Fruit fly (Drosophila melanogaster) whole organism, embryonic: ENCODE data around the gene CG14340.
A peak's percentile ranks its signal among the peaks of the same experiment; 100 is the strongest.

Source experiments
- Antp ChIP-seq: fragments of 200-800 bp; sonication (Bioruptor generic); optimal IDR thresholded peaks from 3 replicates; lab custom pipeline; 2016; ENCODE audit warnings: missing biosample characterization, missing genetic modification characterization
- Bgb ChIP-seq: fragments of 200-800 bp; sonication (Bioruptor generic); IDR thresholded peaks from 2 replicates; pipeline ENCODE4 v1.3.6; 2022; ENCODE audit warnings: missing biosample characterization, missing genetic modification characterization; ENCODE audit not compliant: partially characterized antibody
- BtbVII ChIP-seq: fragments of 200-800 bp; sonication (Bioruptor generic); optimal IDR thresholded peaks from 3 replicates; lab custom pipeline; 2017; ENCODE audit warnings: missing biosample characterization, mild to moderate bottlenecking, missing genetic modification characterization
- C15 ChIP-seq: fragments of 200-800 bp; sonication (Bioruptor generic); IDR thresholded peaks from 3 replicates; pipeline ENCODE4 v1.3.6; 2022; ENCODE audit warnings: missing biosample characterization, missing genetic modification characterization
- CG10366 ChIP-seq: fragments of 200-800 bp; sonication (Bioruptor generic); IDR thresholded peaks from 2 replicates; pipeline ENCODE4 v1.3.6; 2022; ENCODE audit warnings: missing biosample characterization, missing genetic modification characterization
- CG10431 ChIP-seq: fragments of 200-800 bp; sonication (Bioruptor generic); optimal IDR thresholded peaks from 3 replicates; lab custom pipeline; 2018; ENCODE audit warnings: missing biosample characterization, mild to moderate bottlenecking, missing genetic modification characterization
- CG10543 ChIP-seq: fragments of 200-800 bp; sonication (Bioruptor generic); optimal IDR thresholded peaks from 3 replicates; lab custom pipeline; 2017; ENCODE audit warnings: missing biosample characterization, mild to moderate bottlenecking, missing genetic modification characterization, moderate library complexity
- CG10654 ChIP-seq: fragments of 200-800 bp; sonication (Bioruptor generic); optimal IDR thresholded peaks from 2 replicates; lab custom pipeline; 2016; ENCODE audit warnings: missing biosample characterization, missing genetic modification characterization
- CG10959 ChIP-seq: fragments of 200-800 bp; sonication (Bioruptor generic); IDR thresholded peaks from 2 replicates; pipeline ENCODE4 v1.3.6; 2022; ENCODE audit warnings: missing biosample characterization, missing genetic modification characterization
- CG10979 ChIP-seq: fragments of 200-800 bp; sonication (Bioruptor generic); optimal IDR thresholded peaks from 2 replicates; lab custom pipeline; 2018; ENCODE audit warnings: missing biosample characterization, mild to moderate bottlenecking, missing genetic modification characterization, moderate library complexity
- CG11695 ChIP-seq: fragments of 200-800 bp; sonication (Bioruptor generic); IDR thresholded peaks from 3 replicates; pipeline ENCODE4 v1.3.6; 2022; ENCODE audit warnings: missing biosample characterization, missing genetic modification characterization
- CG13624 ChIP-seq: fragments of 200-800 bp; sonication (Bioruptor generic); optimal IDR thresholded peaks from 2 replicates; lab custom pipeline; 2016; ENCODE audit warnings: missing biosample characterization, missing genetic modification characterization
- CG14965 ChIP-seq: fragments of 200-800 bp; sonication (Bioruptor generic); optimal IDR thresholded peaks from 2 replicates; lab custom pipeline; 2016; ENCODE audit warnings: missing biosample characterization, missing genetic modification characterization, borderline replicate concordance
- CG16863 ChIP-seq: fragments of 200-800 bp; sonication (Bioruptor generic); optimal IDR thresholded peaks from 3 replicates; lab custom pipeline; 2016; ENCODE audit warnings: missing biosample characterization, missing genetic modification characterization
- CG17385 ChIP-seq: fragments of 200-800 bp; sonication (Bioruptor generic); optimal IDR thresholded peaks from 3 replicates; lab custom pipeline; 2018; ENCODE audit warnings: missing biosample characterization, mild to moderate bottlenecking, missing genetic modification characterization
- CG2120 ChIP-seq: fragments of 200-800 bp; sonication (Bioruptor generic); optimal IDR thresholded peaks from 3 replicates; lab custom pipeline; 2016; ENCODE audit warnings: missing biosample characterization, missing genetic modification characterization
- CG2678 ChIP-seq: fragments of 200-800 bp; sonication (Bioruptor generic); optimal IDR thresholded peaks from 3 replicates; lab custom pipeline; 2019; ENCODE audit warnings: missing biosample characterization, mild to moderate bottlenecking, missing genetic modification characterization, moderate library complexity
- CG30431 ChIP-seq: fragments of 200-800 bp; sonication (Bioruptor generic); optimal IDR thresholded peaks from 2 replicates; lab custom pipeline; 2017; ENCODE audit warnings: missing biosample characterization, missing genetic modification characterization
- CG32532 ChIP-seq: fragments of 200-800 bp; sonication (Bioruptor generic); IDR thresholded peaks from 2 replicates; pipeline ENCODE4 v1.3.6; 2022; ENCODE audit warnings: missing biosample characterization, missing genetic modification characterization
- CG4282 ChIP-seq: fragments of 200-800 bp; sonication (Bioruptor generic); optimal IDR thresholded peaks from 2 replicates; lab custom pipeline; 2016; ENCODE audit warnings: missing biosample characterization, missing genetic modification characterization
- CG4404 ChIP-seq: fragments of 200-800 bp; sonication (Bioruptor generic); IDR thresholded peaks from 2 replicates; pipeline ENCODE4 v1.3.6; 2022; ENCODE audit warnings: missing biosample characterization, missing genetic modification characterization
- CG7839 ChIP-seq: fragments of 200-800 bp; sonication (Bioruptor generic); optimal IDR thresholded peaks from 3 replicates; lab custom pipeline; 2018; ENCODE audit warnings: missing biosample characterization, mild to moderate bottlenecking, missing genetic modification characterization, moderate library complexity
- CG8290 ChIP-seq, 3 experiments: fragments of 200-800 bp; sonication (Bioruptor generic); optimal IDR thresholded peaks; 2 replicates each; lab custom pipeline; 2016 to 2019; ENCODE audit warnings: missing biosample characterization in 3 of 3, missing genetic modification characterization in 3 of 3, mild to moderate bottlenecking in 2 of 3, moderate library complexity in 1 of 3
- CG9797 ChIP-seq: fragments of 200-800 bp; sonication (Bioruptor generic); optimal IDR thresholded peaks from 3 replicates; lab custom pipeline; 2018; ENCODE audit warnings: missing biosample characterization, mild to moderate bottlenecking, missing genetic modification characterization
- CrebB ChIP-seq: fragments of 200-800 bp; sonication (Bioruptor generic); optimal IDR thresholded peaks from 3 replicates; lab custom pipeline; 2018; ENCODE audit warnings: missing biosample characterization, mild to moderate bottlenecking, missing genetic modification characterization
- Dref ChIP-seq: fragments of 200-800 bp; sonication (Bioruptor generic); IDR thresholded peaks from 2 replicates; pipeline ENCODE4 v1.3.6; 2022; ENCODE audit warnings: missing biosample characterization, missing genetic modification characterization
- GATAe ChIP-seq: fragments of 200-800 bp; sonication (Bioruptor generic); conservative IDR thresholded peaks from 2 replicates; pipeline ENCODE4 v1.3.6; 2022; ENCODE audit warnings: missing biosample characterization, missing genetic modification characterization
- HHEX ChIP-seq: fragments of 200-800 bp; sonication (Bioruptor generic); optimal IDR thresholded peaks from 3 replicates; lab custom pipeline; 2017; ENCODE audit warnings: missing biosample characterization, mild to moderate bottlenecking, missing genetic modification characterization, missing genetic modification reagents
- Hmx ChIP-seq: fragments of 200-800 bp; sonication (Bioruptor generic); optimal IDR thresholded peaks from 2 replicates; lab custom pipeline; 2016; ENCODE audit warnings: missing biosample characterization, missing genetic modification characterization
- NC2β ChIP-seq: fragments of 200-800 bp; sonication (Bioruptor generic); optimal IDR thresholded peaks from 2 replicates; lab custom pipeline; 2016; ENCODE audit warnings: missing biosample characterization, missing genetic modification characterization
- Pdp1 ChIP-seq, 2 experiments: fragments of 200-800 bp; sonication (Bioruptor generic); optimal IDR thresholded peaks; 3 replicates each; lab custom pipeline; 2016; ENCODE audit warnings: missing biosample characterization in 2 of 2, missing genetic modification characterization in 2 of 2, mild to moderate bottlenecking in 1 of 2, moderate library complexity in 1 of 2
- Poxn ChIP-seq: fragments of 200-800 bp; sonication (Bioruptor generic); IDR thresholded peaks from 2 replicates; pipeline ENCODE4 v1.3.6; 2022; ENCODE audit warnings: missing biosample characterization, missing genetic modification characterization
- az2 ChIP-seq: fragments of 200-800 bp; sonication (Bioruptor generic); optimal IDR thresholded peaks from 3 replicates; lab custom pipeline; 2016; ENCODE audit warnings: missing biosample characterization, missing genetic modification characterization
- bab2 ChIP-seq: fragments of 200-800 bp; sonication (Bioruptor generic); optimal IDR thresholded peaks from 2 replicates; lab custom pipeline; 2016; ENCODE audit warnings: missing biosample characterization, missing genetic modification characterization
- bcd ChIP-seq: fragments of 200-800 bp; sonication (Bioruptor generic); optimal IDR thresholded peaks from 2 replicates; lab custom pipeline; 2017; ENCODE audit warnings: missing biosample characterization, mild to moderate bottlenecking, missing genetic modification characterization
- caup ChIP-seq: fragments of 200-800 bp; sonication (Bioruptor generic); optimal IDR thresholded peaks from 3 replicates; lab custom pipeline; 2017; ENCODE audit warnings: missing biosample characterization, mild to moderate bottlenecking, missing genetic modification characterization, moderate library complexity; ENCODE audit not compliant: severe bottlenecking
- corto ChIP-seq: fragments of 200-800 bp; sonication (Bioruptor generic); optimal IDR thresholded peaks from 2 replicates; lab custom pipeline; 2016; ENCODE audit warnings: missing biosample characterization, mild to moderate bottlenecking, missing genetic modification characterization, moderate library complexity
- dysf ChIP-seq: fragments of 200-800 bp; sonication (Bioruptor generic); IDR thresholded peaks from 3 replicates; pipeline ENCODE4 v1.3.6; 2022; ENCODE audit warnings: missing biosample characterization, missing genetic modification characterization
- exex ChIP-seq: fragments of 200-800 bp; sonication (Bioruptor generic); optimal IDR thresholded peaks from 4 replicates; lab custom pipeline; 2018; ENCODE audit warnings: missing biosample characterization, mild to moderate bottlenecking, missing genetic modification characterization, moderate library complexity
- fd96Cb ChIP-seq: fragments of 200-800 bp; sonication (Bioruptor generic); optimal IDR thresholded peaks from 2 replicates; lab custom pipeline; 2018; ENCODE audit warnings: missing biosample characterization, mild to moderate bottlenecking, missing genetic modification characterization, moderate library complexity
- grn ChIP-seq: fragments of 200-800 bp; sonication (Bioruptor generic); optimal IDR thresholded peaks from 3 replicates; lab custom pipeline; 2017; ENCODE audit warnings: missing biosample characterization, missing genetic modification characterization
- nerfin-1 ChIP-seq: fragments of 200-800 bp; sonication (Bioruptor generic); optimal IDR thresholded peaks from 3 replicates; lab custom pipeline; 2019; ENCODE audit warnings: missing biosample characterization, mild to moderate bottlenecking, missing genetic modification characterization, moderate library complexity
- nmo ChIP-seq: fragments of 200-800 bp; sonication (Bioruptor generic); optimal IDR thresholded peaks from 2 replicates; lab custom pipeline; 2018; ENCODE audit warnings: missing biosample characterization, mild to moderate bottlenecking, missing genetic modification characterization, moderate library complexity
- ranshi ChIP-seq: fragments of 200-800 bp; sonication (Bioruptor generic); IDR thresholded peaks from 2 replicates; pipeline ENCODE4 v1.3.6; 2022; ENCODE audit warnings: missing biosample characterization, missing genetic modification characterization
- ro ChIP-seq: fragments of 200-800 bp; sonication (Bioruptor generic); IDR thresholded peaks from 2 replicates; pipeline ENCODE4 v1.3.6; 2022; ENCODE audit warnings: missing biosample characterization, missing genetic modification characterization
- salm ChIP-seq: fragments of 200-800 bp; sonication (Bioruptor generic); optimal IDR thresholded peaks from 2 replicates; lab custom pipeline; 2018; ENCODE audit warnings: missing biosample characterization, mild to moderate bottlenecking, missing genetic modification characterization
- schlank ChIP-seq: fragments of 200-800 bp; sonication (Bioruptor generic); optimal IDR thresholded peaks from 2 replicates; lab custom pipeline; 2018; ENCODE audit warnings: missing biosample characterization, mild to moderate bottlenecking, missing genetic modification characterization
- sd ChIP-seq: fragments of 200-800 bp; sonication (Bioruptor generic); optimal IDR thresholded peaks from 3 replicates; lab custom pipeline; 2018; ENCODE audit warnings: missing biosample characterization, mild to moderate bottlenecking, missing genetic modification characterization, moderate library complexity
- shn ChIP-seq: fragments of 200-800 bp; sonication (Bioruptor generic); optimal IDR thresholded peaks from 3 replicates; lab custom pipeline; 2016; ENCODE audit warnings: missing biosample characterization, missing genetic modification characterization
- sqz ChIP-seq: fragments of 200-800 bp; sonication (Bioruptor generic); optimal IDR thresholded peaks from 3 replicates; lab custom pipeline; 2018; ENCODE audit warnings: missing biosample characterization, mild to moderate bottlenecking, missing genetic modification characterization
- vfl ChIP-seq: fragments of 200-800 bp; sonication (Bioruptor generic); optimal IDR thresholded peaks from 2 replicates; lab custom pipeline; 2016; ENCODE audit warnings: missing biosample characterization, missing genetic modification characterization
- zen2 ChIP-seq: fragments of 200-800 bp; sonication (Bioruptor generic); IDR thresholded peaks from 3 replicates; pipeline ENCODE4 v1.3.6; 2022; ENCODE audit warnings: missing biosample characterization, missing genetic modification characterization; ENCODE audit not compliant: partially characterized antibody

The CG14340 gene

DNA sequence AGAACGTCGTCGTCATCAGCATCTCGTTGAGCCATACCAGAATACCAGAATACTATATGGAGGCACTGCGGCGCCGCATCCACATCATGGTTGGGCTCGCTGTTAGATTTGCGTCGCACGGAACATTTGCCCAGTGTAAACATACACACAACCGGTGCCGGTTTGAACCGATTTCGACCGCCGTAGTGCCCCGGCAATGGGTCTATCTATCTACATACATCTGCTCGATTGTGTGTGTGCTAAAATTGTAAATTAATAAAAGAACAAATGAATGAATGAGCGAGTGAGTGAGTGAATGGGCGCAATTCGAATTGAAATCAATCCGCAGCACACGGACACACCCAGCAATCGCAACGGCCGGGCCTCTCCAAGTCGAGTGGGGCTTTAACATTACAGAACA is 12.7 kb downstream of the CG14340 start (continued):
- TF ChIP-seq CG32532 (GFP tag; lab: Robert Waterston, UW), result peak; percentile 10; the same call in 1 of the 2 replicates
- no peak for TF ChIP-seq CG10366
- no peak for TF ChIP-seq CG9797
- TF ChIP-seq schlank, result peak; percentile 26
- TF ChIP-seq CG16863 (GFP tag; lab: Kevin White, UChicago), result no peak
- no peak for TF ChIP-seq CG10431 (GFP tag; lab: Kevin White, UChicago)
- peak; percentile 28 for TF ChIP-seq BtbVII (GFP tag; lab: Kevin White, UChicago)
- TF ChIP-seq HHEX (GFP tag; lab: Kevin White, UChicago), result peak; percentile 44
- TF ChIP-seq CG7839, result no peak
- TF ChIP-seq az2 (GFP tag; lab: Kevin White, UChicago), result no peak
- TF ChIP-seq CG8290 (GFP tag; optimal IDR thresholded peaks at IDR 0.05; lab: Kevin White, UChicago), result no peak
- TF ChIP-seq CG8290 (tag; optimal IDR thresholded peaks at IDR 0.05; lab: Kevin White, UChicago), result peak in 1 of 2 experiments; percentile 61
- TF ChIP-seq CG10959, result no peak
- no peak for TF ChIP-seq shn
- TF ChIP-seq C15 (GFP tag; lab: Robert Waterston, UW), result no peak
- TF ChIP-seq caup (GFP tag; lab: Kevin White, UChicago), result no peak
- TF ChIP-seq exex (tag; lab: Kevin White, UChicago), result peak; percentile 53
- TF ChIP-seq CG10654, result no peak
- no peak for TF ChIP-seq NC2β (GFP tag; lab: Kevin White, UChicago)
- no peak for TF ChIP-seq CG11695 (GFP tag; lab: Robert Waterston, UW)
- no peak for TF ChIP-seq Bgb
- no peak for TF ChIP-seq nerfin-1 (tag; lab: Kevin White, UChicago)
- TF ChIP-seq dysf, result no peak
- TF ChIP-seq bab2 (GFP tag; lab: Kevin White, UChicago), result no peak
- TF ChIP-seq zen2 (GFP tag; lab: Robert Waterston, UW), result no peak
- TF ChIP-seq bcd (GFP tag; lab: Kevin White, UChicago), result no peak
- no peak for TF ChIP-seq Hmx (GFP tag; lab: Kevin White, UChicago)
- TF ChIP-seq GATAe (GFP tag; lab: Robert Waterston, UW), result no peak
- no peak for TF ChIP-seq ro (GFP tag; lab: Robert Waterston, UW)
- no peak for TF ChIP-seq CG30431 (GFP tag; lab: Kevin White, UChicago)
- TF ChIP-seq corto (GFP tag; lab: Kevin White, UChicago), result no peak
- no peak for TF ChIP-seq Poxn (GFP tag; lab: Robert Waterston, UW)
- peak; percentile 19 for TF ChIP-seq CG2678

DNA sequence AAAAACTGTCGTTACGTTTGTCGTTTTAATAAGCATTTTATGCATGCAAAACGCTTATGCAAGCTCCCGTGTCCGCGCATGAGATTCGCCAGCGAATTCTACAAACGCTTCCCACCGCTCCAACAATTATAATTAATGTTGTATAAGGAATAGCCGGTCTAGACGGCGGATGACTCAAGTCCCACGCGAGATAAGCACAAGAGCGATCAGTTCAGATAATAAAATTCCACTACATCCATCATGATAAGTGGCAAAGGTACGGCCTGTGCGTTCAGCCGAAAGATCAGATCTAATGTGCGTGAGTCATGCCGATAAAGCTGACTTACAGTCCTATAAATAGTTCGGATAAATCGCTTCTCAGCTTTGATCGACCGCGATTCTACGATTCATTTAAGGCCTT is 13.8 kb downstream of the CG14340 start:
- TF ChIP-seq CG17385 (GFP tag; lab: Kevin White, UChicago) (no peak), CG4282 (GFP tag; lab: Kevin White, UChicago) (no peak), nmo (GFP tag; lab: Kevin White, UChicago) (no peak), sd (tag; lab: Kevin White, UChicago) (peak; percentile 12), ranshi (no peak), grn (GFP tag; lab: Kevin White, UChicago) (peak; percentile 26), salm (tag; lab: Kevin White, UChicago) (no peak), CG2120 (GFP tag; lab: Kevin White, UChicago) (no peak), CG10979 (tag; lab: Kevin White, UChicago) (no peak), CG16863 (GFP tag; lab: Kevin White, UChicago) (no peak), CG10543 (GFP tag; lab: Kevin White, UChicago) (no peak), sqz (no peak), Pdp1 (GFP tag; optimal IDR thresholded peaks at IDR 0.05; lab: Kevin White, UChicago) (peak in 1 of 2 experiments; percentile 75), vfl (no peak), fd96Cb (tag; lab: Kevin White, UChicago) (no peak), CG14965 (GFP tag; lab: Kevin White, UChicago) (no peak), CrebB (tag; lab: Kevin White, UChicago) (no peak), Antp (GFP tag; lab: Kevin White, UChicago) (no peak), Dref (GFP tag; lab: Robert Waterston, UW) (no peak), CG4404 (GFP tag; lab: Robert Waterston, UW) (no peak), CG13624 (GFP tag; lab: Kevin White, UChicago) (no peak)
